Fruit fly (Drosophila melanogaster) whole organism, pupa: ENCODE data around the gene CG3556.

Experiments
- CG10348 ChIP-seq: fragments of 200-800 bp; sonication (Bioruptor generic); IDR thresholded peaks from 2 replicates; pipeline ENCODE4 v1.3.6; 2022; ENCODE audit warnings: missing biosample characterization, missing genetic modification characterization
- CG12605 ChIP-seq: fragments of 200-800 bp; sonication (Bioruptor generic); IDR thresholded peaks from 2 replicates; pipeline ENCODE4 v1.3.6; 2022; ENCODE audit warnings: missing biosample characterization, missing genetic modification characterization
- CG13204 ChIP-seq: fragments of 200-800 bp; sonication (Bioruptor generic); optimal IDR thresholded peaks from 2 replicates; lab custom pipeline; 2018; ENCODE audit warnings: missing biosample characterization, mild to moderate bottlenecking, missing genetic modification characterization, moderate library complexity
- CG14655 ChIP-seq: fragments of 200-800 bp; sonication (Bioruptor generic); optimal IDR thresholded peaks from 3 replicates; lab custom pipeline; 2017; ENCODE audit warnings: mild to moderate bottlenecking, missing biosample characterization, missing genetic modification reagents, missing genetic modification characterization
- CG15710 ChIP-seq: fragments of 200-800 bp; sonication (Bioruptor generic); optimal IDR thresholded peaks from 2 replicates; lab custom pipeline; 2018; ENCODE audit warnings: missing biosample characterization, mild to moderate bottlenecking, missing genetic modification characterization, moderate library complexity
- CG17806 ChIP-seq: fragments of 200-800 bp; sonication (Bioruptor generic); optimal IDR thresholded peaks from 2 replicates; lab custom pipeline; 2018; ENCODE audit warnings: missing biosample characterization, mild to moderate bottlenecking, missing genetic modification characterization, moderate library complexity
- CG32121 ChIP-seq: fragments of 200-800 bp; sonication (Bioruptor generic); IDR thresholded peaks from 2 replicates; pipeline ENCODE4 v1.3.6; 2022; ENCODE audit warnings: missing biosample characterization, missing genetic modification characterization
- CG34367 ChIP-seq: fragments of 200-800 bp; sonication (Bioruptor generic); optimal IDR thresholded peaks from 2 replicates; lab custom pipeline; 2018; ENCODE audit warnings: missing biosample characterization, mild to moderate bottlenecking, missing genetic modification characterization
- CG4496 ChIP-seq: fragments of 200-800 bp; sonication (Bioruptor generic); IDR thresholded peaks from 3 replicates; pipeline ENCODE4 v1.3.6; 2022; ENCODE audit warnings: missing biosample characterization, missing genetic modification characterization
- CG8159 ChIP-seq: fragments of 200-800 bp; sonication (Bioruptor generic); optimal IDR thresholded peaks from 3 replicates; lab custom pipeline; 2018; ENCODE audit warnings: missing biosample characterization, mild to moderate bottlenecking, missing genetic modification characterization, moderate library complexity
- CG8301 ChIP-seq: fragments of 200-800 bp; sonication (Bioruptor generic); optimal IDR thresholded peaks from 2 replicates; lab custom pipeline; 2018; ENCODE audit warnings: missing biosample characterization, mild to moderate bottlenecking, missing genetic modification characterization
- CG9948 ChIP-seq: fragments of 200-800 bp; sonication (Bioruptor generic); optimal IDR thresholded peaks from 2 replicates; lab custom pipeline; 2018; ENCODE audit warnings: missing biosample characterization, mild to moderate bottlenecking, missing genetic modification characterization, moderate library complexity
- D1 ChIP-seq: fragments of 200-800 bp; sonication (Bioruptor generic); optimal IDR thresholded peaks from 2 replicates; lab custom pipeline; 2018; ENCODE audit warnings: missing biosample characterization, mild to moderate bottlenecking, missing genetic modification characterization, moderate library complexity
- EcR ChIP-seq: fragments of 200-800 bp; sonication (Bioruptor generic); optimal IDR thresholded peaks from 3 replicates; lab custom pipeline; 2019; ENCODE audit warnings: missing biosample characterization, missing genetic modification characterization, mild to moderate bottlenecking, moderate library complexity, missing genetic modification reagents
- Ets98B ChIP-seq: fragments of 200-800 bp; sonication (Bioruptor generic); IDR thresholded peaks from 2 replicates; pipeline ENCODE4 v1.3.6; 2022; ENCODE audit warnings: missing biosample characterization, missing genetic modification characterization
- Pif1A ChIP-seq: fragments of 200-800 bp; sonication (Bioruptor generic); optimal IDR thresholded peaks from 3 replicates; lab custom pipeline; 2016; ENCODE audit warnings: missing biosample characterization, missing genetic modification characterization
- Pif1B ChIP-seq: fragments of 200-800 bp; sonication (Bioruptor generic); optimal IDR thresholded peaks from 3 replicates; lab custom pipeline; 2016; ENCODE audit warnings: missing biosample characterization, missing genetic modification characterization
- Snoo ChIP-seq: fragments of 200-800 bp; sonication (Bioruptor generic); optimal IDR thresholded peaks from 3 replicates; lab custom pipeline; 2017; ENCODE audit warnings: missing biosample characterization, mild to moderate bottlenecking, missing genetic modification characterization, inconsistent platforms
- fd96Ca ChIP-seq: fragments of 200-800 bp; sonication (Bioruptor generic); IDR thresholded peaks from 3 replicates; pipeline ENCODE4 v1.3.6; 2022; ENCODE audit warnings: missing biosample characterization, missing genetic modification characterization
- gl ChIP-seq: fragments of 200-800 bp; sonication (Bioruptor generic); optimal IDR thresholded peaks from 2 replicates; lab custom pipeline; 2018; ENCODE audit warnings: missing biosample characterization, mild to moderate bottlenecking, missing genetic modification characterization
- rn ChIP-seq: fragments of 200-800 bp; sonication (Bioruptor generic); IDR thresholded peaks from 2 replicates; pipeline ENCODE4 v1.3.6; 2022; ENCODE audit warnings: missing biosample characterization, missing genetic modification characterization

The CG3556 gene

dm6 chrX:4529909-4530308 is at the start of gene CG3556:
TSS of gene CG3556 (plus strand) at chrX:4530231.
- TF ChIP-seq Ets98B (GFP tag; lab: Robert Waterston, UW), result 0 out of 2 replicates have a peak, but pooled peaks have one; percentile 7
- TF ChIP-seq CG4496 (GFP tag; lab: Robert Waterston, UW), result peak; percentile 55; the same call in 2 of the 3 replicates
- TF ChIP-seq CG8301 (tag; lab: Kevin White, UChicago), result no peak
- TF ChIP-seq D1 (tag; lab: Kevin White, UChicago), result no peak
- no peak for TF ChIP-seq Pif1B (GFP tag; lab: Kevin White, UChicago)
- no peak for TF ChIP-seq CG9948 (tag; lab: Kevin White, UChicago)

dm6 chrX:4480812-4481211 is 49.2 kb upstream of the CG3556 start:
- TF ChIP-seq fd96Ca (GFP tag; lab: Robert Waterston, UW) (0 out of 3 replicates have a peak, but pooled peaks have one; percentile 13), CG12605 (GFP tag; lab: Robert Waterston, UW) (no peak)

- TF ChIP-seq CG15710 (tag; lab: Kevin White, UChicago) (no peak), CG9948 (tag; lab: Kevin White, UChicago) (no peak), gl (tag; lab: Kevin White, UChicago) (no peak), rn (GFP tag; lab: Robert Waterston, UW) (no peak), CG14655 (no peak), Pif1A (GFP tag; lab: Kevin White, UChicago) (no peak), Pif1B (GFP tag; lab: Kevin White, UChicago) (no peak), Ets98B (GFP tag; lab: Robert Waterston, UW) (no peak), CG4496 (GFP tag; lab: Robert Waterston, UW) (no peak), D1 (tag; lab: Kevin White, UChicago) (no peak), CG8159 (tag; lab: Kevin White, UChicago) (no peak), Snoo (no peak), CG32121 (GFP tag; lab: Robert Waterston, UW) (no peak)
Measured at dm6 chrX:4493192-4493900, 36.7 kb upstream of the CG3556 start.

dm6 chrX:4498234-4498633 is 31.8 kb upstream of the CG3556 start:
- no peak for TF ChIP-seq CG12605 (GFP tag; lab: Robert Waterston, UW)
- no peak for TF ChIP-seq CG15710 (tag; lab: Kevin White, UChicago)
- no peak for TF ChIP-seq D1 (tag; lab: Kevin White, UChicago)
- TF ChIP-seq CG4496 (GFP tag; lab: Robert Waterston, UW), result no peak
- TF ChIP-seq CG8301 (tag; lab: Kevin White, UChicago), result no peak
- no peak for TF ChIP-seq Ets98B (GFP tag; lab: Robert Waterston, UW)
- TF ChIP-seq CG32121 (GFP tag; lab: Robert Waterston, UW), result no peak

dm6 chrX:4503542-4503941 is 26.5 kb upstream of the CG3556 start:
- no peak for TF ChIP-seq EcR
- TF ChIP-seq CG8159 (tag; lab: Kevin White, UChicago), result peak; percentile 51
- TF ChIP-seq CG8301 (tag; lab: Kevin White, UChicago), result peak; percentile 20
- no peak for TF ChIP-seq rn (GFP tag; lab: Robert Waterston, UW)
- TF ChIP-seq CG4496 (GFP tag; lab: Robert Waterston, UW), result no peak
- TF ChIP-seq gl (tag; lab: Kevin White, UChicago), result no peak
- TF ChIP-seq Pif1A (GFP tag; lab: Kevin White, UChicago), result peak; percentile 20
- TF ChIP-seq CG14655, result peak; percentile 44
- TF ChIP-seq CG32121 (GFP tag; lab: Robert Waterston, UW), result no peak
- TF ChIP-seq CG15710 (tag; lab: Kevin White, UChicago), result peak; percentile 39
- peak; percentile 40 for TF ChIP-seq CG9948 (tag; lab: Kevin White, UChicago)
- 0 out of 3 replicates have a peak, but pooled peaks have one; percentile 13 for TF ChIP-seq fd96Ca (GFP tag; lab: Robert Waterston, UW)
- no peak for TF ChIP-seq CG13204 (GFP tag; lab: Kevin White, UChicago)
- peak; percentile 34 for TF ChIP-seq CG17806 (tag; lab: Kevin White, UChicago)
- TF ChIP-seq Snoo, result no peak
- TF ChIP-seq CG34367, result peak; percentile 27
- TF ChIP-seq Ets98B (GFP tag; lab: Robert Waterston, UW), result no peak
- 0 out of 2 replicates have a peak, but pooled peaks have one; percentile 13 for TF ChIP-seq CG12605 (GFP tag; lab: Robert Waterston, UW)
- no peak for TF ChIP-seq CG10348
- TF ChIP-seq D1 (tag; lab: Kevin White, UChicago), result no peak
- TF ChIP-seq Pif1B (GFP tag; lab: Kevin White, UChicago), result peak; percentile 27

- TF ChIP-seq Ets98B (GFP tag; lab: Robert Waterston, UW) (no peak), gl (tag; lab: Kevin White, UChicago) (no peak), CG10348 (no peak), CG13204 (GFP tag; lab: Kevin White, UChicago) (no peak)
Measured at dm6 chrX:4505318-4505717, 24.7 kb upstream of the CG3556 start.
